Worm (Caenorhabditis elegans) whole organism, L1 larva: ENCODE data around the gene srz-19.

Experiments
- efl-3 ChIP-seq: fragments of 200-800 bp; sonication (Bioruptor generic); optimal IDR thresholded peaks from 2 replicates; lab custom pipeline; 2018; ENCODE audit warnings: mild to moderate bottlenecking, missing genetic modification characterization, missing compliant biosample characterization
- nhr-28 ChIP-seq: fragments of 150-350 bp; optimal IDR thresholded peaks from 2 replicates; lab custom pipeline; 2014; ENCODE audit warnings: missing biosample characterization, missing genetic modification characterization
- nhr-76 ChIP-seq: sonication (generic microtip); optimal IDR thresholded peaks from 2 replicates; lab custom pipeline; 2017; ENCODE audit warnings: missing biosample characterization, missing genetic modification characterization
- nhr-84 ChIP-seq: sonication (generic microtip); optimal IDR thresholded peaks from 2 replicates; lab custom pipeline; 2017; ENCODE audit warnings: missing biosample characterization, missing genetic modification characterization
- pqm-1 ChIP-seq: sonication (generic microtip); optimal IDR thresholded peaks from 3 replicates; lab custom pipeline; 2017; ENCODE audit warnings: missing biosample characterization, missing genetic modification characterization
- sox-4 ChIP-seq: sonication (generic microtip); optimal IDR thresholded peaks from 2 replicates; lab custom pipeline; 2016; ENCODE audit warnings: missing genetic modification characterization, missing compliant biosample characterization

ce11 chrIV:3943003-3943402 is 23.4 kb downstream of the srz-19 start, which contains the start of gene Y46C8AL.11:
- TF ChIP-seq nhr-84 (tag; lab: Kevin White, UChicago) (no peak), sox-4 (no peak), efl-3 (GFP tag; lab: Kevin White, UChicago) (no peak), nhr-76 (tag; lab: Kevin White, UChicago) (no peak), pqm-1 (tag; lab: Kevin White, UChicago) (no peak), nhr-28 (tag; lab: Kevin White, UChicago) (no peak)
